Fruit fly (Drosophila melanogaster) whole organism, embryonic: Measurements from ENCODE around the gene CG3349.

Source experiments
- ATbp ChIP-seq: fragments of 200-800 bp; sonication (Bioruptor generic); optimal IDR thresholded peaks from 2 replicates; lab custom pipeline; 2017; ENCODE audit warnings: missing biosample characterization, mild to moderate bottlenecking, missing genetic modification characterization, missing genetic modification reagents
- B-H1 ChIP-seq: fragments of 200-800 bp; sonication (Bioruptor generic); IDR thresholded peaks from 3 replicates; pipeline ENCODE4 v1.3.6; 2022; ENCODE audit warnings: missing biosample characterization, missing genetic modification characterization
- B-H2 ChIP-seq: fragments of 200-800 bp; sonication (Bioruptor generic); optimal IDR thresholded peaks from 2 replicates; lab custom pipeline; 2018; ENCODE audit warnings: missing biosample characterization, mild to moderate bottlenecking, missing genetic modification characterization
- BtbVII ChIP-seq: fragments of 200-800 bp; sonication (Bioruptor generic); optimal IDR thresholded peaks from 3 replicates; lab custom pipeline; 2017; ENCODE audit warnings: missing biosample characterization, mild to moderate bottlenecking, missing genetic modification characterization
- CG10267 ChIP-seq: fragments of 200-800 bp; sonication (Bioruptor generic); optimal IDR thresholded peaks from 2 replicates; lab custom pipeline; 2018; ENCODE audit warnings: missing biosample characterization, mild to moderate bottlenecking, missing genetic modification characterization, moderate library complexity
- CG10543 ChIP-seq: fragments of 200-800 bp; sonication (Bioruptor generic); optimal IDR thresholded peaks from 3 replicates; lab custom pipeline; 2017; ENCODE audit warnings: missing biosample characterization, mild to moderate bottlenecking, missing genetic modification characterization, moderate library complexity
- CG10959 ChIP-seq: fragments of 200-800 bp; sonication (Bioruptor generic); IDR thresholded peaks from 2 replicates; pipeline ENCODE4 v1.3.6; 2022; ENCODE audit warnings: missing biosample characterization, missing genetic modification characterization
- CG11093 ChIP-seq: fragments of 200-800 bp; sonication (Bioruptor generic); IDR thresholded peaks from 3 replicates; pipeline ENCODE4 v1.3.6; 2022; ENCODE audit warnings: missing biosample characterization, missing genetic modification characterization
- CG13296 ChIP-seq: fragments of 200-800 bp; sonication (Bioruptor generic); optimal IDR thresholded peaks from 3 replicates; lab custom pipeline; 2018; ENCODE audit warnings: missing biosample characterization, mild to moderate bottlenecking, missing genetic modification characterization
- CG13424 ChIP-seq: fragments of 200-800 bp; sonication (Bioruptor generic); optimal IDR thresholded peaks from 2 replicates; lab custom pipeline; 2019; ENCODE audit warnings: missing biosample characterization, mild to moderate bottlenecking, missing genetic modification characterization, moderate library complexity
- CG13894 ChIP-seq: fragments of 200-800 bp; sonication (Bioruptor generic); optimal IDR thresholded peaks from 3 replicates; lab custom pipeline; 2018; ENCODE audit warnings: missing biosample characterization, mild to moderate bottlenecking, missing genetic modification characterization, moderate library complexity
- CG1792 ChIP-seq: fragments of 200-800 bp; sonication (Bioruptor generic); optimal IDR thresholded peaks from 2 replicates; lab custom pipeline; 2016; ENCODE audit warnings: missing biosample characterization, missing genetic modification characterization
- CG18476 ChIP-seq: fragments of 200-800 bp; sonication (Bioruptor generic); optimal IDR thresholded peaks from 2 replicates; lab custom pipeline; 2016; ENCODE audit warnings: missing biosample characterization, mild to moderate bottlenecking, missing genetic modification characterization
- CG18619 ChIP-seq: fragments of 200-800 bp; sonication (Bioruptor generic); optimal IDR thresholded peaks from 3 replicates; lab custom pipeline; 2017; ENCODE audit warnings: missing biosample characterization, mild to moderate bottlenecking, missing genetic modification characterization
- CG2199 ChIP-seq: fragments of 200-800 bp; sonication (Bioruptor generic); IDR thresholded peaks from 3 replicates; pipeline ENCODE4 v1.3.6; 2022; ENCODE audit warnings: missing biosample characterization, missing genetic modification characterization
- CG2678 ChIP-seq: fragments of 200-800 bp; sonication (Bioruptor generic); optimal IDR thresholded peaks from 3 replicates; lab custom pipeline; 2019; ENCODE audit warnings: missing biosample characterization, mild to moderate bottlenecking, missing genetic modification characterization, moderate library complexity
- CG32532 ChIP-seq: fragments of 200-800 bp; sonication (Bioruptor generic); IDR thresholded peaks from 2 replicates; pipeline ENCODE4 v1.3.6; 2022; ENCODE audit warnings: missing biosample characterization, missing genetic modification characterization
- CG3281 ChIP-seq: fragments of 200-800 bp; sonication (Bioruptor generic); optimal IDR thresholded peaks from 3 replicates; lab custom pipeline; 2017; ENCODE audit warnings: missing biosample characterization, mild to moderate bottlenecking, missing genetic modification characterization
- CG34376 ChIP-seq: fragments of 200-800 bp; sonication (Bioruptor generic); optimal IDR thresholded peaks from 2 replicates; lab custom pipeline; 2018; ENCODE audit warnings: missing biosample characterization, mild to moderate bottlenecking, missing genetic modification characterization
- CG3847 ChIP-seq: fragments of 200-800 bp; sonication (Bioruptor generic); IDR thresholded peaks from 2 replicates; pipeline ENCODE4 v1.3.6; 2022; ENCODE audit warnings: missing biosample characterization, missing genetic modification characterization
- CG4360 ChIP-seq: fragments of 200-800 bp; sonication (Bioruptor generic); IDR thresholded peaks from 2 replicates; pipeline ENCODE4 v1.3.6; 2022; ENCODE audit warnings: missing biosample characterization, missing genetic modification characterization
- CG6765 ChIP-seq: fragments of 200-800 bp; sonication (Bioruptor generic); optimal IDR thresholded peaks from 3 replicates; lab custom pipeline; 2017; ENCODE audit warnings: missing biosample characterization, mild to moderate bottlenecking, missing genetic modification characterization
- CG8290 ChIP-seq, 3 experiments: fragments of 200-800 bp; sonication (Bioruptor generic); optimal IDR thresholded peaks; 2 replicates each; lab custom pipeline; 2016 to 2019; ENCODE audit warnings: missing biosample characterization in 3 of 3, missing genetic modification characterization in 3 of 3, mild to moderate bottlenecking in 2 of 3, moderate library complexity in 1 of 3
- Dfd ChIP-seq, 2 experiments: fragments of >200 bp; optimal IDR thresholded peaks; 2 replicates each; lab custom pipeline; 2017; ENCODE audit warnings: missing biosample characterization in 2 of 2, missing genetic modification characterization in 2 of 2
- HmgZ ChIP-seq: fragments of 200-800 bp; sonication (Bioruptor generic); optimal IDR thresholded peaks from 2 replicates; lab custom pipeline; 2018; ENCODE audit warnings: missing biosample characterization, mild to moderate bottlenecking, missing genetic modification characterization
- Mad ChIP-seq: fragments of 200-800 bp; sonication (Bioruptor generic); optimal IDR thresholded peaks from 2 replicates; lab custom pipeline; 2016; ENCODE audit warnings: missing biosample characterization, missing genetic modification characterization
- Med ChIP-seq: fragments of 200-800 bp; sonication (Bioruptor generic); peaks from one replicate; lab custom pipeline; 2016; ENCODE audit warnings: missing biosample characterization, missing genetic modification characterization, mild to moderate bottlenecking, inconsistent platforms, moderate library complexity
- Meics ChIP-seq: fragments of 200-800 bp; sonication (Bioruptor generic); optimal IDR thresholded peaks from 2 replicates; lab custom pipeline; 2017; ENCODE audit warnings: missing biosample characterization, mild to moderate bottlenecking, missing genetic modification characterization
- Neu2 ChIP-seq: fragments of 200-800 bp; sonication (Bioruptor generic); optimal IDR thresholded peaks from 3 replicates; lab custom pipeline; 2016; ENCODE audit warnings: missing biosample characterization, missing genetic modification characterization, borderline replicate concordance
- PHDP ChIP-seq: fragments of 200-800 bp; sonication (Bioruptor generic); optimal IDR thresholded peaks from 3 replicates; lab custom pipeline; 2018; ENCODE audit warnings: missing biosample characterization, mild to moderate bottlenecking, missing genetic modification characterization, moderate library complexity
- Usf ChIP-seq: fragments of 200-800 bp; sonication (Bioruptor generic); optimal IDR thresholded peaks from 2 replicates; lab custom pipeline; 2017; ENCODE audit warnings: missing genotype, missing biosample characterization, missing genetic modification characterization
- cg ChIP-seq: fragments of 200-800 bp; sonication (Bioruptor generic); optimal IDR thresholded peaks from 3 replicates; lab custom pipeline; 2019; ENCODE audit warnings: missing biosample characterization, mild to moderate bottlenecking, missing genetic modification characterization, moderate library complexity
- da ChIP-seq: fragments of 200-800 bp; sonication (Bioruptor generic); optimal IDR thresholded peaks from 2 replicates; lab custom pipeline; 2016; ENCODE audit warnings: missing biosample characterization, missing genetic modification characterization
- dati ChIP-seq: fragments of 200-800 bp; sonication (Bioruptor generic); IDR thresholded peaks from 2 replicates; pipeline ENCODE4 v1.3.6; 2022; ENCODE audit warnings: missing biosample characterization, missing genetic modification characterization
- dimm ChIP-seq: fragments of 200-800 bp; sonication (Bioruptor generic); IDR thresholded peaks from 2 replicates; pipeline ENCODE4 v1.3.6; 2022; ENCODE audit warnings: missing biosample characterization, missing genetic modification characterization
- dmrt11E ChIP-seq: fragments of 200-800 bp; sonication (Bioruptor generic); optimal IDR thresholded peaks from 3 replicates; lab custom pipeline; 2018; ENCODE audit warnings: missing biosample characterization, mild to moderate bottlenecking, missing genetic modification characterization, moderate library complexity
- exex ChIP-seq: fragments of 200-800 bp; sonication (Bioruptor generic); optimal IDR thresholded peaks from 4 replicates; lab custom pipeline; 2018; ENCODE audit warnings: missing biosample characterization, mild to moderate bottlenecking, missing genetic modification characterization, moderate library complexity
- fd64A ChIP-seq: fragments of 200-800 bp; sonication (Bioruptor generic); optimal IDR thresholded peaks from 3 replicates; lab custom pipeline; 2018; ENCODE audit warnings: missing biosample characterization, mild to moderate bottlenecking, missing genetic modification characterization
- ftz-f1 ChIP-seq: fragments of 200-800 bp; sonication (Bioruptor generic); optimal IDR thresholded peaks from 2 replicates; lab custom pipeline; 2016; ENCODE audit warnings: missing biosample characterization, missing genetic modification characterization
- lab ChIP-seq: fragments of 200-800 bp; sonication (Bioruptor generic); optimal IDR thresholded peaks from 3 replicates; lab custom pipeline; 2017; ENCODE audit warnings: missing biosample characterization, missing genetic modification characterization, mild to moderate bottlenecking, moderate library complexity, missing genetic modification reagents
- lola ChIP-seq, 3 experiments: fragments of >200 bp in 2 of 3; fragments of 200-800 bp in 1 of 3; sonication (Bioruptor generic) in 1 of 3; optimal IDR thresholded peaks; 2 replicates each; lab custom pipeline; 2017 to 2019; ENCODE audit warnings: missing biosample characterization in 3 of 3, missing genetic modification characterization in 3 of 3, mild to moderate bottlenecking in 1 of 3, moderate library complexity in 1 of 3
- oc ChIP-seq: fragments of 200-800 bp; sonication (Bioruptor generic); optimal IDR thresholded peaks from 2 replicates; lab custom pipeline; 2018; ENCODE audit warnings: missing biosample characterization, mild to moderate bottlenecking, missing genetic modification characterization, moderate library complexity
- peb ChIP-seq: fragments of 200-800 bp; sonication (Bioruptor generic); IDR thresholded peaks from 2 replicates; pipeline ENCODE4 v1.3.6; 2022; ENCODE audit warnings: missing biosample characterization, missing genetic modification characterization
- pros ChIP-seq: fragments of 200-800 bp; sonication (Bioruptor generic); optimal IDR thresholded peaks from 3 replicates; lab custom pipeline; 2019; ENCODE audit warnings: missing biosample characterization, mild to moderate bottlenecking, missing genetic modification characterization, moderate library complexity
- ranshi ChIP-seq: fragments of 200-800 bp; sonication (Bioruptor generic); IDR thresholded peaks from 2 replicates; pipeline ENCODE4 v1.3.6; 2022; ENCODE audit warnings: missing biosample characterization, missing genetic modification characterization
- slou ChIP-seq: fragments of 200-800 bp; sonication (Bioruptor generic); optimal IDR thresholded peaks from 3 replicates; lab custom pipeline; 2016; ENCODE audit warnings: missing biosample characterization, missing genetic modification characterization
- sug ChIP-seq: fragments of 200-800 bp; optimal IDR thresholded peaks from 2 replicates; lab custom pipeline; 2019; ENCODE audit warnings: missing biosample characterization, mild to moderate bottlenecking, missing genetic modification characterization, moderate library complexity
- tap ChIP-seq: fragments of 200-800 bp; optimal IDR thresholded peaks from 3 replicates; lab custom pipeline; 2019; ENCODE audit warnings: missing biosample characterization, mild to moderate bottlenecking, missing genetic modification characterization, moderate library complexity

Gene CG3349

dm6 chr3L:14992807-14993206, 13.4 kb downstream of the CG3349 start:
- TF ChIP-seq B-H2 (GFP tag; lab: Kevin White, UChicago) (peak; percentile 6), sug (peak; percentile 35), Med (GFP tag; lab: Kevin White, UChicago) (peak; percentile 57), CG2678 (peak; percentile 46), CG10543 (GFP tag; lab: Kevin White, UChicago) (peak; percentile 26), lab (peak; percentile 33), cg (GFP tag; lab: Kevin White, UChicago) (no peak), CG3847 (no peak), Meics (peak; percentile 20), HmgZ (tag; lab: Kevin White, UChicago) (peak; percentile 20), BtbVII (GFP tag; lab: Kevin White, UChicago) (peak; percentile 50), CG8290 (GFP tag; optimal IDR thresholded peaks at IDR 0.05; lab: Kevin White, UChicago) (no peak), CG8290 (tag; optimal IDR thresholded peaks at IDR 0.05; lab: Kevin White, UChicago) (no peak), exex (tag; lab: Kevin White, UChicago) (peak; percentile 6), ATbp (GFP tag; lab: Kevin White, UChicago) (peak; percentile 0), fd64A (peak; percentile 16), CG3281 (GFP tag; lab: Kevin White, UChicago) (peak; percentile 24), CG34376 (GFP tag; lab: Kevin White, UChicago) (peak; percentile 28), pros (GFP tag; lab: Kevin White, UChicago) (no peak), PHDP (tag; lab: Kevin White, UChicago) (peak; percentile 34), CG13296 (GFP tag; lab: Kevin White, UChicago) (peak; percentile 59), CG18476 (no peak), CG13894 (tag; lab: Kevin White, UChicago) (peak; percentile 64)

- no peak for TF ChIP-seq Usf
- TF ChIP-seq lola (GFP tag; optimal IDR thresholded peaks at IDR 0.05; lab: Kevin White, UChicago), result no peak
- TF ChIP-seq CG4360 (GFP tag; lab: Robert Waterston, UW), result no peak
- no peak for TF ChIP-seq CG13424
- TF ChIP-seq ranshi (GFP tag; lab: Robert Waterston, UW), result peak; percentile 67; the same call in 1 of the 2 replicates
- TF ChIP-seq pros (GFP tag; lab: Kevin White, UChicago), result no peak
- no peak for TF ChIP-seq CG10959 (GFP tag; lab: Robert Waterston, UW)
- peak; percentile 76 for TF ChIP-seq CG10267
- TF ChIP-seq B-H1, result peak; percentile 47; the same call in 2 of the 3 replicates
- TF ChIP-seq CG2199 (GFP tag; lab: Robert Waterston, UW), result no peak
- no peak for TF ChIP-seq Neu2 (GFP tag; lab: Kevin White, UChicago)
- peak; percentile 38; the same call in 1 of the 3 replicates for TF ChIP-seq CG11093
- no peak for TF ChIP-seq peb (GFP tag; lab: Robert Waterston, UW)
- peak; percentile 32 for TF ChIP-seq tap (tag; lab: Kevin White, UChicago)
- TF ChIP-seq CG1792 (GFP tag; lab: Kevin White, UChicago), result no peak
- no peak for TF ChIP-seq ftz-f1 (GFP tag; lab: Kevin White, UChicago)
- TF ChIP-seq da (GFP tag; lab: Kevin White, UChicago), result no peak
- TF ChIP-seq dmrt11E (tag; lab: Kevin White, UChicago), result no peak
- no peak for TF ChIP-seq CG8290 (GFP tag; optimal IDR thresholded peaks at IDR 0.05; lab: Kevin White, UChicago)
- no peak for TF ChIP-seq CG8290 (tag; optimal IDR thresholded peaks at IDR 0.05; lab: Kevin White, UChicago)
- TF ChIP-seq dati (GFP tag; lab: Robert Waterston, UW), result no peak
- no peak for TF ChIP-seq cg (GFP tag; lab: Kevin White, UChicago)
- TF ChIP-seq CG32532 (GFP tag; lab: Robert Waterston, UW), result peak; percentile 79
- TF ChIP-seq slou (GFP tag; lab: Kevin White, UChicago), result peak; percentile 66
- no peak for TF ChIP-seq CG18619 (GFP tag; lab: Kevin White, UChicago)
- no peak for TF ChIP-seq Mad
- TF ChIP-seq HmgZ (tag; lab: Kevin White, UChicago), result no peak
- no peak for TF ChIP-seq CG6765 (GFP tag; lab: Kevin White, UChicago)
- no peak for TF ChIP-seq Dfd (GFP tag; optimal IDR thresholded peaks at IDR 0.05; lab: Kevin White, UChicago)
- no peak for TF ChIP-seq dimm
- TF ChIP-seq oc (tag; lab: Kevin White, UChicago), result no peak
These were observed 20.0 kb downstream of the CG3349 start, which contains the start of the genes mRpL39 and Prosbeta2 for dm6 chr3L:14999284-15000019. mRpL39 (minus strand) TSS chr3L:14999666. Prosbeta2 (plus strand) TSS chr3L:14999951.
